Worm (Caenorhabditis elegans): Measurements from ENCODE around the gene lhfp-4.

The lhfp-4 gene

ce11 chrIV:17308211-17308610 is 32.8 kb downstream of the lhfp-4 start, which contains the start of gene T28F3.9 (continued):
- TF ChIP-seq ceh-20 (GFP tag; IDR thresholded peaks at IDR 0.05) (no peak), ces-1 (GFP tag; optimal IDR thresholded peaks at IDR 0.05) (no peak)

ce11 chrIV:17311842-17312241 is 36.5 kb downstream of the lhfp-4 start, which contains the start of gene snf-9:
snf-9 (plus strand) TSS chrIV:17312142.
- TF ChIP-seq nhr-237 (tag; optimal IDR thresholded peaks at IDR 0.05) (no peak), egl-43 (GFP tag; IDR thresholded peaks at IDR 0.05) (no peak), lin-39 (tag; optimal IDR thresholded peaks at IDR 0.05) (no peak), unc-62 (GFP tag; optimal IDR thresholded peaks at IDR 0.05 in 1 of 2) (peak in 1 of 2 experiments; percentile 15), unc-62 (tag; optimal IDR thresholded peaks at IDR 0.05) (no peak)

- TF ChIP-seq nhr-11 (tag; optimal IDR thresholded peaks at IDR 0.05) (no peak), aha-1 (tag) (peak; percentile 60)
Measured at ce11 chrIV:17316398-17316797, 41.0 kb downstream of the lhfp-4 start, which contains the start of gene C49C3.20. C49C3.20 (minus strand) TSS chrIV:17316498.

ce11 chrIV:17320445-17320844 is 45.1 kb downstream of the lhfp-4 start, which contains the start of gene C49C3.4:
C49C3.4 (plus strand) TSS chrIV:17320795.
- TF ChIP-seq nhr-111 (GFP tag; optimal IDR thresholded peaks at IDR 0.05): no peak
- no peak for TF ChIP-seq cey-2 (tag; optimal IDR thresholded peaks at IDR 0.05; ENCODE audit: borderline replicate concordance, insufficient read depth)
- TF ChIP-seq nhr-25 (tag; optimal IDR thresholded peaks at IDR 0.05; ENCODE audit: borderline replicate concordance, insufficient read depth): no peak
- TF ChIP-seq nhr-28 (tag; optimal IDR thresholded peaks at IDR 0.05): peak; percentile 79
- no peak for TF ChIP-seq zip-2 (tag; optimal IDR thresholded peaks at IDR 0.05)
- TF ChIP-seq daf-16 (GFP tag; optimal IDR thresholded peaks at IDR 0.05): no peak
- peak; percentile 35 for TF ChIP-seq daf-16 (tag; optimal IDR thresholded peaks at IDR 0.05)
- TF ChIP-seq daf-8 (GFP tag; IDR thresholded peaks at IDR 0.05): no peak
- TF ChIP-seq snpc-1.2 (GFP tag; IDR thresholded peaks at IDR 0.05): no peak
- TF ChIP-seq ceh-28 (tag; optimal IDR thresholded peaks at IDR 0.05): no peak
- no peak for TF ChIP-seq madf-9 (GFP tag; conservative IDR thresholded peaks at IDR 0.05)
- TF ChIP-seq lir-3 (tag; optimal IDR thresholded peaks at IDR 0.05): no peak
- no peak for TF ChIP-seq F44E2.7 (GFP tag; IDR thresholded peaks at IDR 0.05)
- peak; percentile 96 for TF ChIP-seq pqm-1 (tag; optimal IDR thresholded peaks at IDR 0.05)
- peak; percentile 7 for TF ChIP-seq hlh-11 (tag; optimal IDR thresholded peaks at IDR 0.05)
- TF ChIP-seq hif-1 (tag; optimal IDR thresholded peaks at IDR 0.05): no peak
- peak; percentile 28; the same call in 1 of the 2 replicates for TF ChIP-seq dmd-6 (GFP tag; IDR thresholded peaks at IDR 0.05)
- TF ChIP-seq D1046.2 (GFP tag; IDR thresholded peaks at IDR 0.05): no peak
- no peak for TF ChIP-seq ceh-82 (tag; optimal IDR thresholded peaks at IDR 0.05)
- TF ChIP-seq mdl-1 (tag; optimal IDR thresholded peaks at IDR 0.05): no peak
